Worm (Caenorhabditis elegans) whole organism, L1 larva: ENCODE results near the gene tmed-1.
A peak's percentile ranks its signal among the peaks of the same experiment; 100 is the strongest.

Experiments used
- C04F5.9 ChIP-seq: sonication (generic microtip); optimal IDR thresholded peaks from 2 replicates; lab custom pipeline; 2016; ENCODE audit warnings: missing genetic modification characterization, missing compliant biosample characterization
- C34B4.2 ChIP-seq: sonication (generic microtip); optimal IDR thresholded peaks from 2 replicates; lab custom pipeline; 2017; ENCODE audit warnings: mild to moderate bottlenecking, missing genetic modification characterization, missing compliant biosample characterization
- alr-1 ChIP-seq: fragments of 200-800 bp; sonication (Bioruptor generic); optimal IDR thresholded peaks from 2 replicates; lab custom pipeline; 2018; ENCODE audit warnings: borderline replicate concordance, mild to moderate bottlenecking, missing genetic modification characterization, missing compliant biosample characterization
- aly-2 ChIP-seq: fragments of 150-350 bp; optimal IDR thresholded peaks from 2 replicates; lab custom pipeline; 2014; ENCODE audit warnings: missing biosample characterization, missing genetic modification characterization
- ama-1 ChIP-seq: fragments of 150-350 bp; optimal IDR thresholded peaks from 2 replicates; lab custom pipeline; 2014
- ceh-63 ChIP-seq: fragments of 200-800 bp; sonication (Bioruptor generic); optimal IDR thresholded peaks from 2 replicates; lab custom pipeline; 2018; ENCODE audit warnings: mild to moderate bottlenecking, missing genetic modification characterization, missing compliant biosample characterization
- ceh-82 ChIP-seq, 3 experiments: fragments of 150-350 bp in 1 of 3; sonication (generic microtip) in 2 of 3; optimal IDR thresholded peaks; 2 replicates each; lab custom pipeline; 2014 to 2017; ENCODE audit warnings: missing biosample characterization in 3 of 3, missing genetic modification characterization in 3 of 3
- ceh-90 ChIP-seq: sonication (generic microtip); optimal IDR thresholded peaks from 2 replicates; lab custom pipeline; 2016; ENCODE audit warnings: missing genetic modification characterization, missing compliant biosample characterization
- ces-1 ChIP-seq: fragments of 150-350 bp; optimal IDR thresholded peaks from 2 replicates; lab custom pipeline; 2014; ENCODE audit warnings: missing biosample characterization, missing genetic modification reagents, missing genetic modification characterization
- dpl-1 ChIP-seq, 3 experiments: fragments of 150-350 bp in 2 of 3; sonication (generic microtip) in 1 of 3; optimal IDR thresholded peaks; 2 replicates each; lab custom pipeline; 2014 to 2017; ENCODE audit warnings: missing biosample characterization in 3 of 3, missing genetic modification characterization in 3 of 3, missing genetic modification reagents in 3 of 3
- efl-1 ChIP-seq, 4 experiments: fragments of 150-350 bp; optimal IDR thresholded peaks in 3 of 4; peaks in 1 of 4; 1 replicate in 1 of 4; 2 replicates in 3 of 4; lab custom pipeline; 2014; ENCODE audit warnings: missing biosample characterization in 2 of 4, missing genetic modification characterization in 2 of 4, missing genetic modification reagents in 2 of 4
- efl-3 ChIP-seq: fragments of 200-800 bp; sonication (Bioruptor generic); optimal IDR thresholded peaks from 2 replicates; lab custom pipeline; 2018; ENCODE audit warnings: mild to moderate bottlenecking, missing genetic modification characterization, missing compliant biosample characterization
- egl-13 ChIP-seq: sonication (generic microtip); optimal IDR thresholded peaks from 2 replicates; lab custom pipeline; 2016; ENCODE audit warnings: missing genotype, missing genetic modification reagents, missing genetic modification characterization, missing compliant biosample characterization
- egl-27 ChIP-seq, 2 experiments: fragments of 150-350 bp in 1 of 2; sonication (generic microtip); optimal IDR thresholded peaks; 3 replicates each; lab custom pipeline; 2017 to 2018; ENCODE audit warnings: missing biosample characterization in 2 of 2, missing genetic modification characterization in 2 of 2, missing genetic modification reagents in 2 of 2
- elt-2 ChIP-seq: sonication (generic microtip); optimal IDR thresholded peaks from 2 replicates; lab custom pipeline; 2016; ENCODE audit warnings: missing genetic modification characterization, mild to moderate bottlenecking, inconsistent platforms, missing compliant biosample characterization, missing genetic modification reagents
- elt-3 ChIP-seq, 6 experiments: fragments of 150-350 bp in 1 of 6; sonication (generic microtip); optimal IDR thresholded peaks; 2 replicates each; lab custom pipeline; 2017 to 2018; ENCODE audit warnings: missing biosample characterization in 6 of 6, missing genetic modification characterization in 6 of 6, inconsistent platforms in 1 of 6
- ets-5 ChIP-seq: fragments of 200-800 bp; sonication (Bioruptor generic); IDR thresholded peaks from 2 replicates; pipeline ENCODE4 v1.3.6; 2022; ENCODE audit warnings: missing genetic modification characterization, missing compliant biosample characterization
- fkh-4 ChIP-seq: sonication (generic microtip); optimal IDR thresholded peaks from 2 replicates; lab custom pipeline; 2016; ENCODE audit warnings: missing compliant biosample characterization, missing genetic modification characterization, borderline replicate concordance
- fkh-8 ChIP-seq: sonication (generic microtip); optimal IDR thresholded peaks from 2 replicates; lab custom pipeline; 2016; ENCODE audit warnings: mild to moderate bottlenecking, missing genetic modification characterization, missing compliant biosample characterization
- grh-1 ChIP-seq: fragments of 200-800 bp; sonication (Bioruptor generic); IDR thresholded peaks from 2 replicates; pipeline ENCODE4 v1.3.6; 2022; ENCODE audit warnings: missing genetic modification reagents, missing genetic modification characterization, missing compliant biosample characterization
- hlh-17 ChIP-seq: fragments of 200-800 bp; sonication (Bioruptor generic); optimal IDR thresholded peaks from 2 replicates; lab custom pipeline; 2018; ENCODE audit warnings: missing genetic modification characterization, mild to moderate bottlenecking, missing compliant biosample characterization, moderate library complexity, borderline replicate concordance
- isw-1 ChIP-seq: fragments of 200-800 bp; sonication (Bioruptor generic); IDR thresholded peaks from 2 replicates; pipeline ENCODE4 v1.3.6; 2022; ENCODE audit warnings: missing genetic modification characterization, missing compliant biosample characterization
- jun-1 ChIP-seq: fragments of 150-350 bp; optimal IDR thresholded peaks from 2 replicates; lab custom pipeline; 2014; ENCODE audit warnings: missing biosample characterization, missing genetic modification reagents, missing genetic modification characterization
- lin-13 ChIP-seq: fragments of 150-350 bp; optimal IDR thresholded peaks from 2 replicates; lab custom pipeline; 2014; ENCODE audit warnings: missing biosample characterization, missing genetic modification reagents, missing genetic modification characterization
- lin-14 ChIP-seq: fragments of 200-800 bp; sonication (Bioruptor generic); optimal IDR thresholded peaks from 2 replicates; lab custom pipeline; 2018; ENCODE audit warnings: mild to moderate bottlenecking, missing genetic modification characterization, moderate library complexity, missing compliant biosample characterization
- lin-15B ChIP-seq: fragments of 150-350 bp; sonication (generic microtip); optimal IDR thresholded peaks from 3 replicates; lab custom pipeline; 2014; ENCODE audit warnings: missing biosample characterization, missing genetic modification characterization
- lin-35 ChIP-seq, 2 experiments: fragments of 150-350 bp; optimal IDR thresholded peaks; 2 replicates each; lab custom pipeline; 2014; ENCODE audit warnings: missing biosample characterization in 2 of 2, missing genetic modification characterization in 2 of 2, missing genetic modification reagents in 2 of 2
- mab-9 ChIP-seq: fragments of 200-800 bp; sonication (Bioruptor generic); IDR thresholded peaks from 2 replicates; pipeline ENCODE4 v1.3.6; 2022; ENCODE audit warnings: missing genetic modification reagents, missing genetic modification characterization, missing compliant biosample characterization
- mdl-1 ChIP-seq, 2 experiments: fragments of 150-350 bp; optimal IDR thresholded peaks; 2 replicates each; lab custom pipeline; 2014 to 2017; ENCODE audit warnings: missing biosample characterization in 2 of 2, missing genetic modification characterization in 2 of 2, inconsistent platforms in 1 of 2
- mep-1 ChIP-seq: fragments of 150-350 bp; optimal IDR thresholded peaks from 2 replicates; lab custom pipeline; 2014; ENCODE audit warnings: missing biosample characterization, missing genetic modification characterization
- nhr-11 ChIP-seq: fragments of 150-350 bp; optimal IDR thresholded peaks from 2 replicates; lab custom pipeline; 2014; ENCODE audit warnings: missing biosample characterization, missing genetic modification characterization
- nhr-19 ChIP-seq: fragments of 200-800 bp; sonication (Bioruptor generic); conservative IDR thresholded peaks from 2 replicates; pipeline ENCODE4 v1.3.6; 2022; ENCODE audit warnings: missing genetic modification characterization, missing compliant biosample characterization
- nhr-76 ChIP-seq: sonication (generic microtip); optimal IDR thresholded peaks from 2 replicates; lab custom pipeline; 2017; ENCODE audit warnings: missing biosample characterization, missing genetic modification characterization
- nhr-84 ChIP-seq: sonication (generic microtip); optimal IDR thresholded peaks from 2 replicates; lab custom pipeline; 2017; ENCODE audit warnings: missing biosample characterization, missing genetic modification characterization
- nhr-85 ChIP-seq: sonication (generic microtip); peaks from one replicate; lab custom pipeline; 2016; ENCODE audit warnings: missing genetic modification characterization, inconsistent platforms, missing compliant biosample characterization
- pag-3 ChIP-seq: sonication (generic microtip); optimal IDR thresholded peaks from 2 replicates; lab custom pipeline; 2017; ENCODE audit warnings: missing genetic modification characterization, mild to moderate bottlenecking, missing compliant biosample characterization, antibody characterized with exemption, borderline replicate concordance; ENCODE audit not compliant: insufficient read depth
- pax-3 ChIP-seq: fragments of 200-800 bp; sonication (Bioruptor generic); optimal IDR thresholded peaks from 2 replicates; lab custom pipeline; 2018; ENCODE audit warnings: mild to moderate bottlenecking, missing genetic modification characterization, moderate library complexity, missing compliant biosample characterization
- pqm-1 ChIP-seq: sonication (generic microtip); optimal IDR thresholded peaks from 3 replicates; lab custom pipeline; 2017; ENCODE audit warnings: missing biosample characterization, missing genetic modification characterization
- rnt-1 ChIP-seq: sonication (generic microtip); optimal IDR thresholded peaks from 2 replicates; lab custom pipeline; 2016; ENCODE audit warnings: mild to moderate bottlenecking, missing genetic modification characterization, moderate library complexity, missing compliant biosample characterization
- skn-1 ChIP-seq: fragments of 150-350 bp; optimal IDR thresholded peaks from 2 replicates; lab custom pipeline; 2014; ENCODE audit warnings: missing biosample characterization, missing genetic modification characterization
- snpc-4 ChIP-seq: fragments of 150-350 bp; optimal IDR thresholded peaks from 2 replicates; lab custom pipeline; 2014; ENCODE audit warnings: missing biosample characterization, missing genetic modification characterization
- snu-23 ChIP-seq: sonication (generic microtip); optimal IDR thresholded peaks from 2 replicates; lab custom pipeline; 2016; ENCODE audit warnings: missing genetic modification characterization, missing compliant biosample characterization
- sox-4 ChIP-seq: sonication (generic microtip); optimal IDR thresholded peaks from 2 replicates; lab custom pipeline; 2016; ENCODE audit warnings: missing genetic modification characterization, missing compliant biosample characterization
- sptf-1 ChIP-seq: fragments of 150-350 bp; optimal IDR thresholded peaks from 2 replicates; lab custom pipeline; 2014; ENCODE audit warnings: missing biosample characterization, missing genetic modification characterization
- swsn-7 ChIP-seq: sonication (generic microtip); optimal IDR thresholded peaks from 2 replicates; lab custom pipeline; 2016; ENCODE audit warnings: missing genetic modification characterization, missing compliant biosample characterization
- tlp-1 ChIP-seq: fragments of 150-350 bp; optimal IDR thresholded peaks from 2 replicates; lab custom pipeline; 2014; ENCODE audit warnings: missing biosample characterization, missing genetic modification characterization
- unc-130 ChIP-seq: fragments of 150-350 bp; optimal IDR thresholded peaks from 2 replicates; lab custom pipeline; 2017; ENCODE audit warnings: missing biosample characterization, missing genetic modification characterization, inconsistent platforms
- unc-30 ChIP-seq: sonication (generic microtip); optimal IDR thresholded peaks from 2 replicates; lab custom pipeline; 2017; ENCODE audit warnings: missing biosample characterization, missing genetic modification characterization
- unc-86 ChIP-seq: sonication (generic microtip); optimal IDR thresholded peaks from 2 replicates; lab custom pipeline; 2016; ENCODE audit warnings: missing genetic modification characterization, missing compliant biosample characterization
- unc-98 ChIP-seq: fragments of 200-800 bp; sonication (Bioruptor generic); IDR thresholded peaks from 2 replicates; pipeline ENCODE4 v1.3.6; 2022; ENCODE audit warnings: missing genetic modification characterization, missing compliant biosample characterization
- vab-15 ChIP-seq: sonication (generic microtip); optimal IDR thresholded peaks from 2 replicates; lab custom pipeline; 2017; ENCODE audit warnings: missing genotype, mild to moderate bottlenecking, missing genetic modification characterization, missing compliant biosample characterization
- zag-1 ChIP-seq: fragments of 150-350 bp; optimal IDR thresholded peaks from 2 replicates; lab custom pipeline; 2014; ENCODE audit warnings: missing biosample characterization, missing genetic modification characterization
- ztf-4 ChIP-seq: fragments of 150-350 bp; optimal IDR thresholded peaks from 2 replicates; lab custom pipeline; 2014; ENCODE audit warnings: missing biosample characterization, missing genetic modification characterization

tmed-1 gene

ce11 chrIV:12032383-12032782 is 45.6 kb downstream of the tmed-1 start:
- peak; percentile 79 to 82 for TF ChIP-seq efl-1 (optimal IDR thresholded peaks at IDR 0.05; lab: Kevin White, UChicago)
- peak; percentile 67 to 92 for TF ChIP-seq efl-1 (GFP tag; optimal IDR thresholded peaks at IDR 0.05 in 1 of 2; lab: Kevin White, UChicago)
- TF ChIP-seq sox-4 (tag; lab: Kevin White, UChicago) = no peak
- TF ChIP-seq isw-1 (GFP tag; lab: Robert Waterston, UW) = peak; percentile 54; the same call in 1 of the 2 replicates
- TF ChIP-seq hlh-17 (GFP tag; lab: Kevin White, UChicago) = no peak
- peak; percentile 51 to 82 (median 72) for TF ChIP-seq ceh-82 (tag; optimal IDR thresholded peaks at IDR 0.05; lab: Kevin White, UChicago)
- TF ChIP-seq nhr-19 = peak; percentile 73
- peak; percentile 68 for TF ChIP-seq rnt-1
- TF ChIP-seq nhr-85 (tag; lab: Kevin White, UChicago) = peak; percentile 93
- TF ChIP-seq pax-3 (tag; lab: Kevin White, UChicago) = peak; percentile 36
- TF ChIP-seq tlp-1 (tag; lab: Kevin White, UChicago) = no peak
- no peak for TF ChIP-seq efl-3 (GFP tag; lab: Kevin White, UChicago)
- peak in 1 of 2 experiments; percentile 86 for TF ChIP-seq mdl-1 (tag; optimal IDR thresholded peaks at IDR 0.05; lab: Kevin White, UChicago)
- peak; percentile 27 for TF ChIP-seq egl-13 (tag; lab: Kevin White, UChicago)
- no peak for TF ChIP-seq egl-27 (tag; optimal IDR thresholded peaks at IDR 0.05; lab: Kevin White, UChicago)
- peak; percentile 95 for TF ChIP-seq snu-23 (GFP tag; lab: Kevin White, UChicago)
- no peak for TF ChIP-seq pag-3 (tag; lab: Kevin White, UChicago)
- no peak for TF ChIP-seq unc-30
- TF ChIP-seq fkh-8 (tag; lab: Kevin White, UChicago) = peak; percentile 83
- no peak for TF ChIP-seq mab-9 (GFP tag; lab: Robert Waterston, UW)
- TF ChIP-seq unc-98 = no peak
- no peak for TF ChIP-seq pqm-1 (tag; lab: Kevin White, UChicago)
- TF ChIP-seq ama-1 (lab: Kevin White, UChicago) = peak; percentile 63
- no peak for TF ChIP-seq C34B4.2 (tag; lab: Kevin White, UChicago)
- no peak for TF ChIP-seq C04F5.9 (tag; lab: Kevin White, UChicago)
- TF ChIP-seq lin-13 (GFP tag; lab: Kevin White, UChicago) = peak; percentile 66
- TF ChIP-seq sptf-1 (tag; lab: Kevin White, UChicago) = no peak
- TF ChIP-seq skn-1 (tag; lab: Kevin White, UChicago) = peak; percentile 80
- peak; percentile 65 for TF ChIP-seq unc-86 (tag; lab: Kevin White, UChicago)
- TF ChIP-seq unc-130 = no peak
- TF ChIP-seq nhr-76 (tag; lab: Kevin White, UChicago) = no peak
- no peak for TF ChIP-seq aly-2 (tag; lab: Kevin White, UChicago)
- TF ChIP-seq mep-1 (tag; lab: Kevin White, UChicago) = peak; percentile 93
- TF ChIP-seq elt-3 (tag; optimal IDR thresholded peaks at IDR 0.05; lab: Kevin White, UChicago) = peak in 2 of 6 experiments; percentile 71 to 80
- peak; percentile 87 for TF ChIP-seq swsn-7 (tag; lab: Kevin White, UChicago)
- no peak for TF ChIP-seq ets-5
- no peak for TF ChIP-seq alr-1 (tag; lab: Kevin White, UChicago)
- TF ChIP-seq snpc-4 = no peak
- peak; percentile 62 to 86 for TF ChIP-seq lin-35 (GFP tag; optimal IDR thresholded peaks at IDR 0.05; lab: Kevin White, UChicago)
- no peak for TF ChIP-seq vab-15 (tag; lab: Kevin White, UChicago)
- peak; percentile 81 for TF ChIP-seq jun-1 (tag; lab: Kevin White, UChicago)
- no peak for TF ChIP-seq ces-1 (GFP tag; lab: Kevin White, UChicago)
- TF ChIP-seq ztf-4 (tag; lab: Kevin White, UChicago) = peak; percentile 85
- TF ChIP-seq lin-14 (GFP tag; lab: Kevin White, UChicago) = peak; percentile 95
- TF ChIP-seq fkh-4 = no peak
- TF ChIP-seq nhr-11 (tag; lab: Kevin White, UChicago) = peak; percentile 69
- TF ChIP-seq grh-1 (GFP tag; lab: Robert Waterston, UW) = peak; percentile 50
- peak; percentile 60 to 70 (median 63) for TF ChIP-seq dpl-1 (GFP tag; optimal IDR thresholded peaks at IDR 0.05; lab: Kevin White, UChicago)
- no peak for TF ChIP-seq nhr-84 (tag; lab: Kevin White, UChicago)
- TF ChIP-seq lin-15B (tag; lab: Kevin White, UChicago) = peak; percentile 29
- no peak for TF ChIP-seq zag-1 (tag; lab: Kevin White, UChicago)
- TF ChIP-seq elt-2 (tag; lab: Kevin White, UChicago) = peak; percentile 76
- no peak for TF ChIP-seq ceh-63
- no peak for TF ChIP-seq ceh-90 (tag; lab: Kevin White, UChicago)
